Comparison of ENCODE assay signal across 6 fruit fly cellular contexts in the genomic region with DNA sequence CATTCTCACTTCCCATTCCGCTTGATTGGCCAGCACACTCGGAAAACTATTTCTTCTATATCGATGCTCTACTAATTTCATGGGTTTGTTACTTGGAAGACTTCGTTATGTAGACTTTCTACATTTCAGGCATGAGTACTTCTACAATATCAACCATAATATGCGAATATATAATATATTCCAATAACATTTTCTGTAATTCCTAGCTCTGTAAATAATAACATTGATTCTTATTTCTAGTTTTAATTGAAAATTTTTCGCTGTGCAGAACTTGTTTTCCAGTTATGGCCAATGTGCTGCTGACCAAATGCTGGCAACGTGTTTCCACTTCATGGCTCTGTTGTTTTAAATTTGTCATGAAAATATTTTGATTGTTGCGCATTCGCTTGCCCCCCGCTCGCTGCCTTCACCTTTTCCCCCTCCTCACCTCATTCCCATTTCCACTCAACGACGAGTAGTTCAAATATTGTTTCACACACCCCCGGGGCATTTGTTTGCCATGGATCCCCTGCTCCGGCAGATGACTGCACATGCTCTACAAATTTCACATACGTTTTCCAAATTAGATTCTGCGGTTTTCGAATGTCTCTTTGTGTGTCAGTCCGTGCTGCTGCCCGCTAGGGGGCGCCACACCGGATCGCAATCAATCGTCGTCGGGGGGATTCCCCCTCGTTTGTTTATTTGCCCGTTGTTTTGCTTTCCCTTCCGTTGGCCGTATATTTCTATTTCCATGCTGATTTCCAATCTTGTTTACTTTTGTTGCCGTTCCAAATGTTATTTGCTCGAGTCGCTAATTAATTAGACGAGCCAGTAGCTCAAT.
TF ChIP-seq lines count a peak whose summit lies in the region.

No protein-coding gene starts in this region.

- TF ChIP-seq CTCF in S2 (optimal IDR thresholded peaks at IDR 0.05; lab: Kevin White, UChicago): peak; percentile 86 to 87
- TF ChIP-seq CTCF in whole organism, embryonic (GFP tag; optimal IDR thresholded peaks at IDR 0.05; lab: Kevin White, UChicago): peak; percentile 90

TF ChIP-seq in whole organism, adult, 20 proteins besides CTCF, POLR2A, EP300 and RAD21:
- TF ChIP-seq Hr96 (GFP tag; optimal IDR thresholded peaks at IDR 0.05; lab: Kevin White, UChicago) (no peak), kay (GFP tag; lab: Kevin White, UChicago; ENCODE audit: borderline replicate concordance) (peak; percentile 4)

TF ChIP-seq in whole organism, embryonic, 481 proteins besides CTCF, POLR2A, EP300 and RAD21 (continues in another document):
- TF ChIP-seq sens (GFP tag; lab: Kevin White, UChicago) (peak; percentile 70), wek (GFP tag; optimal IDR thresholded peaks at IDR 0.05; lab: Kevin White, UChicago) (peak; percentile 26), insv (GFP tag; optimal IDR thresholded peaks at IDR 0.05; lab: Kevin White, UChicago) (no peak), Rfx (GFP tag; IDR thresholded peaks at IDR 0.05; lab: Robert Waterston, UW) (0 out of 2 replicates have a peak, but pooled peaks have one; percentile 4), unpg (GFP tag; optimal IDR thresholded peaks at IDR 0.05; lab: Kevin White, UChicago) (no peak), ash1 (GFP tag; optimal IDR thresholded peaks at IDR 0.05; lab: Kevin White, UChicago) (no peak), CG2678 (tag; optimal IDR thresholded peaks at IDR 0.05; lab: Kevin White, UChicago) (peak; percentile 1), fd3F (GFP tag; optimal IDR thresholded peaks at IDR 0.05; lab: Kevin White, UChicago) (no peak), CG2199 (GFP tag; IDR thresholded peaks at IDR 0.05; lab: Robert Waterston, UW) (peak; percentile 52; the same call in 1 of the 3 replicates), CG14965 (GFP tag; optimal IDR thresholded peaks at IDR 0.05; lab: Kevin White, UChicago; ENCODE audit: borderline replicate concordance) (peak; percentile 96), H15 (GFP tag; IDR thresholded peaks at IDR 0.05; lab: Robert Waterston, UW) (peak; percentile 54; the same call in 1 of the 3 replicates), Med (GFP tag; lab: Kevin White, UChicago) (peak; percentile 57), CG8765 (GFP tag; IDR thresholded peaks at IDR 0.05; lab: Robert Waterston, UW) (no peak), Rx (GFP tag; IDR thresholded peaks at IDR 0.05; lab: Robert Waterston, UW) (peak; percentile 18; the same call in 1 of the 2 replicates), zf30C (GFP tag; optimal IDR thresholded peaks at IDR 0.05; lab: Kevin White, UChicago) (no peak), fd64A (GFP tag; optimal IDR thresholded peaks at IDR 0.05; lab: Kevin White, UChicago) (peak; percentile 32), CG2129 (GFP tag; IDR thresholded peaks at IDR 0.05; lab: Robert Waterston, UW; ENCODE audit: partially characterized antibody) (no peak), CG11504 (tag; optimal IDR thresholded peaks at IDR 0.05; lab: Kevin White, UChicago) (peak; percentile 49)

TF ChIP-seq in whole organism, prepupa, 60 proteins besides CTCF, POLR2A, EP300 and RAD21 (continues in another document):
- no peak for TF ChIP-seq Sox15 (GFP tag; optimal IDR thresholded peaks at IDR 0.05; lab: Kevin White, UChicago)
- TF ChIP-seq Eip75B (GFP tag; optimal IDR thresholded peaks at IDR 0.05; lab: Kevin White, UChicago): no peak
- TF ChIP-seq esn (GFP tag; optimal IDR thresholded peaks at IDR 0.05; lab: Kevin White, UChicago): peak; percentile 3
- peak; percentile 15 for TF ChIP-seq CG10669 (GFP tag; optimal IDR thresholded peaks at IDR 0.05; lab: Kevin White, UChicago)
- no peak for TF ChIP-seq CG16779 (tag; optimal IDR thresholded peaks at IDR 0.05; lab: Kevin White, UChicago)
- TF ChIP-seq CG6808 (GFP tag; optimal IDR thresholded peaks at IDR 0.05; lab: Kevin White, UChicago): peak; percentile 5
- TF ChIP-seq CG3032 (tag; optimal IDR thresholded peaks at IDR 0.05; lab: Kevin White, UChicago): peak; percentile 26
- peak; percentile 17 for TF ChIP-seq acj6 (GFP tag; optimal IDR thresholded peaks at IDR 0.05; lab: Kevin White, UChicago)
- TF ChIP-seq svp (GFP tag; lab: Kevin White, UChicago): no peak
- peak; percentile 61 for TF ChIP-seq Eip78C (GFP tag; lab: Kevin White, UChicago)
- TF ChIP-seq CG4318 (GFP tag; optimal IDR thresholded peaks at IDR 0.05; lab: Kevin White, UChicago): no peak
- no peak for TF ChIP-seq CG6854 (GFP tag; optimal IDR thresholded peaks at IDR 0.05; lab: Kevin White, UChicago)
- TF ChIP-seq Hr39 (GFP tag; optimal IDR thresholded peaks at IDR 0.05; lab: Kevin White, UChicago): no peak
- TF ChIP-seq vri (GFP tag; optimal IDR thresholded peaks at IDR 0.05; lab: Kevin White, UChicago): no peak
- TF ChIP-seq OdsH (GFP tag; optimal IDR thresholded peaks at IDR 0.05; lab: Kevin White, UChicago): peak; percentile 28
- TF ChIP-seq CG6792 (GFP tag; optimal IDR thresholded peaks at IDR 0.05; lab: Kevin White, UChicago): no peak
- TF ChIP-seq Hr38 (GFP tag; optimal IDR thresholded peaks at IDR 0.05; lab: Kevin White, UChicago): no peak
- no peak for TF ChIP-seq Sox14 (GFP tag; optimal IDR thresholded peaks at IDR 0.05; lab: Kevin White, UChicago)
- TF ChIP-seq fd59A (GFP tag; optimal IDR thresholded peaks at IDR 0.05; lab: Kevin White, UChicago): no peak
- peak; percentile 20 for TF ChIP-seq achi (GFP tag; optimal IDR thresholded peaks at IDR 0.05; lab: Kevin White, UChicago)
- peak; percentile 16 for TF ChIP-seq Ets96B (tag; optimal IDR thresholded peaks at IDR 0.05; lab: Kevin White, UChicago)

TF ChIP-seq in whole organism, pupa, 21 proteins besides CTCF, POLR2A, EP300 and RAD21:
- TF ChIP-seq CG4496 (GFP tag; IDR thresholded peaks at IDR 0.05; lab: Robert Waterston, UW) (0 out of 3 replicates have a peak, but pooled peaks have one; percentile 34), Pif1A (GFP tag; optimal IDR thresholded peaks at IDR 0.05; lab: Kevin White, UChicago) (no peak), CG15710 (tag; optimal IDR thresholded peaks at IDR 0.05; lab: Kevin White, UChicago) (peak; percentile 32), gl (tag; optimal IDR thresholded peaks at IDR 0.05; lab: Kevin White, UChicago) (no peak), Pif1B (GFP tag; optimal IDR thresholded peaks at IDR 0.05; lab: Kevin White, UChicago) (no peak), CG17806 (tag; optimal IDR thresholded peaks at IDR 0.05; lab: Kevin White, UChicago) (peak; percentile 39), CG34367 (tag; optimal IDR thresholded peaks at IDR 0.05; lab: Kevin White, UChicago) (no peak), EcR (GFP tag; optimal IDR thresholded peaks at IDR 0.05; lab: Kevin White, UChicago) (no peak), fd96Ca (GFP tag; IDR thresholded peaks at IDR 0.05; lab: Robert Waterston, UW) (no peak), Snoo (tag; optimal IDR thresholded peaks at IDR 0.05; lab: Kevin White, UChicago) (no peak), CG8159 (tag; optimal IDR thresholded peaks at IDR 0.05; lab: Kevin White, UChicago) (peak; percentile 38), CG14655 (GFP tag; optimal IDR thresholded peaks at IDR 0.05; lab: Kevin White, UChicago) (peak; percentile 50), CG13204 (GFP tag; optimal IDR thresholded peaks at IDR 0.05; lab: Kevin White, UChicago) (no peak), rn (GFP tag; IDR thresholded peaks at IDR 0.05; lab: Robert Waterston, UW) (no peak), CG8301 (tag; optimal IDR thresholded peaks at IDR 0.05; lab: Kevin White, UChicago) (peak; percentile 53), CG9948 (tag; optimal IDR thresholded peaks at IDR 0.05; lab: Kevin White, UChicago) (peak; percentile 45), CG32121 (GFP tag; IDR thresholded peaks at IDR 0.05; lab: Robert Waterston, UW) (no peak), Ets98B (GFP tag; IDR thresholded peaks at IDR 0.05; lab: Robert Waterston, UW) (no peak)

TF ChIP-seq in whole organism, wandering third instar larva, 38 proteins besides CTCF, POLR2A, EP300 and RAD21:
- TF ChIP-seq tai (GFP tag; optimal IDR thresholded peaks at IDR 0.05; lab: Kevin White, UChicago) (no peak), Mio (GFP tag; optimal IDR thresholded peaks at IDR 0.05; lab: Kevin White, UChicago) (no peak), fru (GFP tag; optimal IDR thresholded peaks at IDR 0.05; lab: Kevin White, UChicago) (peak; percentile 5), Rel (GFP tag; optimal IDR thresholded peaks at IDR 0.05; lab: Kevin White, UChicago) (no peak), Rel (tag; optimal IDR thresholded peaks at IDR 0.05; lab: Kevin White, UChicago) (peak; percentile 58), sage (GFP tag; optimal IDR thresholded peaks at IDR 0.05; lab: Kevin White, UChicago) (no peak)
